Fruit fly (Drosophila melanogaster) whole organism, wandering third instar larva: ENCODE data around the gene alphaCOP.

Source experiments
- Abd-B ChIP-seq: fragments of >200 bp; optimal IDR thresholded peaks from 2 replicates; lab custom pipeline; 2017; ENCODE audit warnings: missing biosample characterization, missing genetic modification characterization
- CG32264 ChIP-seq: fragments of 200-800 bp; sonication (Bioruptor generic); optimal IDR thresholded peaks from 2 replicates; lab custom pipeline; 2016; ENCODE audit warnings: missing biosample characterization, missing genetic modification characterization
- CG9705 ChIP-seq: fragments of 200-800 bp; sonication (Bioruptor generic); optimal IDR thresholded peaks from 2 replicates; lab custom pipeline; 2018; ENCODE audit warnings: missing biosample characterization, mild to moderate bottlenecking, missing genetic modification characterization
- CrebA ChIP-seq: fragments of 200-800 bp; sonication (Bioruptor generic); optimal IDR thresholded peaks from 2 replicates; lab custom pipeline; 2016; ENCODE audit warnings: missing biosample characterization, mild to moderate bottlenecking, missing genetic modification characterization, borderline replicate concordance
- Dfd ChIP-seq: fragments of >200 bp; optimal IDR thresholded peaks from 2 replicates; lab custom pipeline; 2017; ENCODE audit warnings: missing biosample characterization, missing genetic modification characterization
- Dif ChIP-seq: fragments of 200-275, 200-300 bp; sonication (Bioruptor generic); optimal IDR thresholded peaks from 2 replicates; lab custom pipeline; 2018; ENCODE audit warnings: missing biosample characterization, missing genetic modification characterization; ENCODE audit not compliant: partially characterized antibody
- GATAd ChIP-seq: sonication (Bioruptor generic); optimal IDR thresholded peaks from 2 replicates; lab custom pipeline; 2016; ENCODE audit warnings: missing biosample characterization, missing genetic modification characterization
- HLH106 ChIP-seq: fragments of 200-800 bp; optimal IDR thresholded peaks from 3 replicates; lab custom pipeline; 2019; ENCODE audit warnings: missing biosample characterization, mild to moderate bottlenecking, missing genetic modification characterization, moderate library complexity
- Hnf4 ChIP-seq: fragments of 200-800 bp; sonication (Bioruptor generic); optimal IDR thresholded peaks from 2 replicates; lab custom pipeline; 2016; ENCODE audit warnings: missing biosample characterization, mild to moderate bottlenecking, missing genetic modification characterization
- Hr78 ChIP-seq: fragments of >200 bp; optimal IDR thresholded peaks from 2 replicates; lab custom pipeline; 2017; ENCODE audit warnings: missing biosample characterization, missing genetic modification characterization
- Hr83 ChIP-seq: fragments of 200-300 bp; sonication (Bioruptor generic); optimal IDR thresholded peaks from 2 replicates; lab custom pipeline; 2016; ENCODE audit warnings: missing biosample characterization, mild to moderate bottlenecking, missing genetic modification characterization, moderate library complexity; ENCODE audit not compliant: poor library complexity, severe bottlenecking
- Jra ChIP-seq: sonication (Bioruptor generic); optimal IDR thresholded peaks from 2 replicates; lab custom pipeline; 2016; ENCODE audit warnings: missing biosample characterization, missing genetic modification characterization
- Mio ChIP-seq: sonication (Bioruptor generic); optimal IDR thresholded peaks from 2 replicates; lab custom pipeline; 2016; ENCODE audit warnings: missing biosample characterization, missing genetic modification characterization
- Myc ChIP-seq: fragments of >200 bp; optimal IDR thresholded peaks from 2 replicates; lab custom pipeline; 2017
- N ChIP-seq: fragments of >200 bp; optimal IDR thresholded peaks from 2 replicates; lab custom pipeline; 2018; ENCODE audit warnings: missing biosample characterization, missing external identifiers, missing genetic modification characterization
- OdsH ChIP-seq: fragments of 200-800 bp; sonication (Bioruptor generic); optimal IDR thresholded peaks from 2 replicates; lab custom pipeline; 2016; ENCODE audit warnings: missing biosample characterization, mild to moderate bottlenecking, missing genetic modification characterization
- Rel ChIP-seq, 2 experiments: fragments of 200-800 bp; sonication (Bioruptor generic) in 1 of 2; optimal IDR thresholded peaks; 2 replicates in 1 of 2; 3 replicates in 1 of 2; lab custom pipeline; 2016 to 2019; ENCODE audit warnings: mild to moderate bottlenecking in 2 of 2, missing biosample characterization in 2 of 2, missing genetic modification characterization in 2 of 2, moderate library complexity in 1 of 2
- Sp1 ChIP-seq: fragments of 200-800 bp; sonication (Bioruptor generic); optimal IDR thresholded peaks from 3 replicates; lab custom pipeline; 2019; ENCODE audit warnings: missing biosample characterization, mild to moderate bottlenecking, missing genetic modification characterization, moderate library complexity
- Vsx2 ChIP-seq: fragments of 200-300, 225-300 bp; sonication (Bioruptor generic); optimal IDR thresholded peaks from 2 replicates; lab custom pipeline; 2018; ENCODE audit warnings: missing biosample characterization, missing genetic modification characterization; ENCODE audit not compliant: partially characterized antibody
- br ChIP-seq: fragments of 200-800 bp; sonication (Bioruptor generic); optimal IDR thresholded peaks from 2 replicates; lab custom pipeline; 2016; ENCODE audit warnings: missing biosample characterization, missing genetic modification characterization
- brk ChIP-seq: fragments of 200-800 bp; sonication (Bioruptor generic); optimal IDR thresholded peaks from 2 replicates; lab custom pipeline; 2016; ENCODE audit warnings: missing biosample characterization, mild to moderate bottlenecking, missing genetic modification characterization
- dl ChIP-seq, 2 experiments: fragments of 175-275, 200-275 bp in 1 of 2; fragments of 200-275 bp in 1 of 2; sonication (Bioruptor generic); optimal IDR thresholded peaks; lab custom pipeline; 2018; ENCODE audit warnings: mild to moderate bottlenecking in 2 of 2, missing biosample characterization in 2 of 2, missing genetic modification characterization in 2 of 2, moderate library complexity in 2 of 2; ENCODE audit not compliant: partially characterized antibody in 2 of 2, insufficient read depth in 1 of 2
- dmrt93B ChIP-seq: fragments of 200-800 bp; sonication (Bioruptor generic); optimal IDR thresholded peaks from 2 replicates; lab custom pipeline; 2018; ENCODE audit warnings: missing biosample characterization, mild to moderate bottlenecking, missing genetic modification characterization
- dsf ChIP-seq: sonication (Bioruptor generic); optimal IDR thresholded peaks from 2 replicates; lab custom pipeline; 2016; ENCODE audit warnings: missing biosample characterization, missing genetic modification characterization, borderline replicate concordance
- ey ChIP-seq: fragments of 200-800 bp; sonication (Bioruptor generic); optimal IDR thresholded peaks from 2 replicates; lab custom pipeline; 2016; ENCODE audit warnings: missing biosample characterization, missing genetic modification characterization
- foxo ChIP-seq, 2 experiments: fragments of 200-800 bp; sonication (Bioruptor generic); optimal IDR thresholded peaks; 2 replicates in 1 of 2; 3 replicates in 1 of 2; lab custom pipeline; 2016 to 2017; ENCODE audit warnings: missing biosample characterization in 2 of 2, missing genetic modification characterization in 2 of 2
- fru ChIP-seq: fragments of 200-800 bp; sonication (Bioruptor generic); optimal IDR thresholded peaks from 3 replicates; lab custom pipeline; 2016; ENCODE audit warnings: missing biosample characterization, mild to moderate bottlenecking, missing genetic modification characterization
- h ChIP-seq: fragments of 200-800 bp; sonication (Bioruptor generic); optimal IDR thresholded peaks from 3 replicates; lab custom pipeline; 2016; ENCODE audit warnings: missing biosample characterization, mild to moderate bottlenecking, missing genetic modification characterization
- jim ChIP-seq: fragments of 175-275, 200-325 bp; sonication (Bioruptor generic); optimal IDR thresholded peaks from 2 replicates; lab custom pipeline; 2016; ENCODE audit warnings: missing biosample characterization, mild to moderate bottlenecking, missing genetic modification characterization
- lola ChIP-seq: fragments of >200 bp; optimal IDR thresholded peaks from 2 replicates; lab custom pipeline; 2017; ENCODE audit warnings: missing biosample characterization, missing genetic modification characterization
- pan ChIP-seq: fragments of >200 bp; optimal IDR thresholded peaks from 2 replicates; lab custom pipeline; 2017
- psq ChIP-seq: fragments of 200-800 bp; sonication (Bioruptor generic); optimal IDR thresholded peaks from 3 replicates; lab custom pipeline; 2017; ENCODE audit warnings: missing biosample characterization, mild to moderate bottlenecking, missing genetic modification characterization, moderate library complexity
- rgr ChIP-seq: fragments of 200-800 bp; sonication (Bioruptor generic); optimal IDR thresholded peaks from 3 replicates; lab custom pipeline; 2016; ENCODE audit warnings: missing biosample characterization, mild to moderate bottlenecking, missing genetic modification characterization
- sage ChIP-seq: fragments of 200-800 bp; sonication (Bioruptor generic); optimal IDR thresholded peaks from 2 replicates; lab custom pipeline; 2016; ENCODE audit warnings: missing biosample characterization, mild to moderate bottlenecking, missing genetic modification characterization
- sv ChIP-seq: fragments of 200-800 bp; sonication (Bioruptor generic); optimal IDR thresholded peaks from 3 replicates; lab custom pipeline; 2016; ENCODE audit warnings: missing biosample characterization, missing genetic modification characterization
- tai ChIP-seq: sonication (Bioruptor generic); optimal IDR thresholded peaks from 2 replicates; lab custom pipeline; 2016; ENCODE audit warnings: missing biosample characterization, missing genetic modification characterization
- usp ChIP-seq: fragments of >200 bp; optimal IDR thresholded peaks from 2 replicates; lab custom pipeline; 2017; ENCODE audit warnings: missing biosample characterization, missing genetic modification characterization
- woc ChIP-seq: sonication (Bioruptor generic); optimal IDR thresholded peaks from 2 replicates; lab custom pipeline; 2016; ENCODE audit warnings: missing biosample characterization, mild to moderate bottlenecking, missing genetic modification characterization

alphaCOP gene

dm6 chr3L:1644920-1645567 lies at the start of gene alphaCOP, which contains the start of gene CG13919:
TSS of gene alphaCOP (minus strand) at chr3L:1645199.
TSS of gene CG13919 (plus strand) at chr3L:1645467.
- TF ChIP-seq CG9705 (GFP tag; lab: Kevin White, UChicago) (peak; percentile 86), rgr (GFP tag; lab: Kevin White, UChicago) (peak; percentile 98), OdsH (GFP tag; lab: Kevin White, UChicago) (peak; percentile 97), tai (no peak), pan (lab: Kevin White, UChicago) (no peak), Sp1 (GFP tag; lab: Kevin White, UChicago) (peak; percentile 97), Mio (GFP tag; lab: Kevin White, UChicago) (peak; percentile 60), dl (GFP tag; optimal IDR thresholded peaks at IDR 0.05; lab: Kevin White, UChicago; ENCODE audit: insufficient read depth in 1 of 2, partially characterized antibody in 2 of 2) (no peak), CrebA (GFP tag; lab: Kevin White, UChicago) (no peak), CG32264 (GFP tag; lab: Kevin White, UChicago) (peak; percentile 91), Rel (GFP tag; optimal IDR thresholded peaks at IDR 0.05; lab: Kevin White, UChicago) (peak; percentile 88), Rel (tag; optimal IDR thresholded peaks at IDR 0.05; lab: Kevin White, UChicago) (peak; percentile 83), Hr83 (GFP tag; lab: Kevin White, UChicago) (peak; percentile 83), usp (GFP tag; lab: Kevin White, UChicago) (no peak), HLH106 (tag; lab: Kevin White, UChicago) (peak; percentile 98), psq (GFP tag; lab: Kevin White, UChicago) (peak; percentile 95), woc (GFP tag; lab: Kevin White, UChicago) (peak; percentile 96), foxo (GFP tag; optimal IDR thresholded peaks at IDR 0.05; lab: Kevin White, UChicago) (peak; percentile 80 to 98), sv (peak; percentile 97), GATAd (GFP tag; lab: Kevin White, UChicago) (peak; percentile 78), ey (GFP tag; lab: Kevin White, UChicago) (peak; percentile 95), Hnf4 (no peak), sage (no peak), br (peak; percentile 96), Jra (peak; percentile 96), Dif (no peak), jim (GFP tag; lab: Kevin White, UChicago) (no peak), Hr78 (no peak), fru (GFP tag; lab: Kevin White, UChicago) (peak; percentile 95), N (no peak), dsf (GFP tag; lab: Kevin White, UChicago) (peak; percentile 94), Dfd (GFP tag; lab: Kevin White, UChicago) (no peak), h (GFP tag; lab: Kevin White, UChicago) (peak; percentile 99), lola (GFP tag; lab: Kevin White, UChicago) (no peak), Vsx2 (GFP tag; lab: Kevin White, UChicago) (no peak), Myc (lab: Kevin White, UChicago) (peak; percentile 32), Abd-B (GFP tag; lab: Kevin White, UChicago) (no peak), brk (GFP tag; lab: Kevin White, UChicago) (no peak), dmrt93B (GFP tag; lab: Kevin White, UChicago) (peak; percentile 89)

dm6 chr3L:1694317-1694716 lies 49.3 kb upstream of the alphaCOP start, which contains the start of gene CG12011:
TSS of gene CG12011 (plus strand) at chr3L:1694617.
- no peak for TF ChIP-seq brk (GFP tag; lab: Kevin White, UChicago)
- no peak for TF ChIP-seq CG32264 (GFP tag; lab: Kevin White, UChicago)
- TF ChIP-seq psq (GFP tag; lab: Kevin White, UChicago) = no peak
- TF ChIP-seq CrebA (GFP tag; lab: Kevin White, UChicago) = no peak
- no peak for TF ChIP-seq N
- TF ChIP-seq dl (GFP tag; optimal IDR thresholded peaks at IDR 0.05; lab: Kevin White, UChicago; ENCODE audit: insufficient read depth in 1 of 2, partially characterized antibody in 2 of 2) = no peak
- no peak for TF ChIP-seq foxo (GFP tag; optimal IDR thresholded peaks at IDR 0.05; lab: Kevin White, UChicago)
- no peak for TF ChIP-seq OdsH (GFP tag; lab: Kevin White, UChicago)
- TF ChIP-seq Dfd (GFP tag; lab: Kevin White, UChicago) = no peak
- no peak for TF ChIP-seq sv
- TF ChIP-seq jim (GFP tag; lab: Kevin White, UChicago) = no peak
- no peak for TF ChIP-seq Dif
- no peak for TF ChIP-seq Mio (GFP tag; lab: Kevin White, UChicago)
- no peak for TF ChIP-seq Hr83 (GFP tag; lab: Kevin White, UChicago)
- no peak for TF ChIP-seq pan (lab: Kevin White, UChicago)
- no peak for TF ChIP-seq dsf (GFP tag; lab: Kevin White, UChicago)
- TF ChIP-seq tai = no peak
- no peak for TF ChIP-seq Jra
- no peak for TF ChIP-seq fru (GFP tag; lab: Kevin White, UChicago)
- no peak for TF ChIP-seq HLH106 (tag; lab: Kevin White, UChicago)
